Worm (Caenorhabditis elegans): ENCODE data around the gene mksr-1.

ce11 chrX:1053929-1054328 lies 15.0 kb downstream of the mksr-1 start, which contains the start of gene ncs-3:
- TF ChIP-seq pha-4 (tag; optimal IDR thresholded peaks at IDR 0.05) (no peak), unc-130 (GFP tag; optimal IDR thresholded peaks at IDR 0.05) (no peak), F23B12.7 (tag; optimal IDR thresholded peaks at IDR 0.05; ENCODE audit: insufficient read depth) (no peak)
